Worm (Caenorhabditis elegans) whole organism, L2 larva: Measurements from ENCODE around the gene ins-39.

Experiments
- R02D3.7 ChIP-seq: fragments of 150-350 bp; optimal IDR thresholded peaks from 2 replicates; lab custom pipeline; 2014; ENCODE audit warnings: missing biosample characterization, missing genetic modification characterization
- Y55F3AM.14 ChIP-seq: fragments of 200-800 bp; sonication (Bioruptor generic); optimal IDR thresholded peaks from 2 replicates; lab custom pipeline; 2018; ENCODE audit warnings: mild to moderate bottlenecking, missing genetic modification characterization, missing compliant biosample characterization
- alr-1 ChIP-seq: fragments of 150-350 bp; optimal IDR thresholded peaks from 2 replicates; lab custom pipeline; 2014; ENCODE audit warnings: missing biosample characterization, missing genetic modification characterization
- aly-2 ChIP-seq: fragments of 150-350 bp; optimal IDR thresholded peaks from 2 replicates; lab custom pipeline; 2014; ENCODE audit warnings: missing biosample characterization, missing genetic modification characterization
- ceh-16 ChIP-seq: fragments of 150-350 bp; optimal IDR thresholded peaks from 2 replicates; lab custom pipeline; 2014; ENCODE audit warnings: missing biosample characterization, missing genetic modification characterization
- ceh-82 ChIP-seq: fragments of 150-350 bp; optimal IDR thresholded peaks from 2 replicates; lab custom pipeline; 2014; ENCODE audit warnings: missing biosample characterization, missing genetic modification characterization
- egl-27 ChIP-seq: sonication (generic microtip); optimal IDR thresholded peaks from 3 replicates; lab custom pipeline; 2017; ENCODE audit warnings: missing biosample characterization, missing genetic modification reagents, missing genetic modification characterization
- fos-1 ChIP-seq: fragments of 150-350 bp; optimal IDR thresholded peaks from 2 replicates; lab custom pipeline; 2014; ENCODE audit warnings: missing biosample characterization, missing genetic modification characterization
- lsy-2 ChIP-seq, 2 experiments: fragments of 150-350 bp in 1 of 2; sonication (generic microtip) in 1 of 2; optimal IDR thresholded peaks; 2 replicates each; lab custom pipeline; 2014 to 2017; ENCODE audit warnings: missing biosample characterization in 2 of 2, missing genetic modification characterization in 2 of 2
- nhr-25 ChIP-seq: fragments of 150-350 bp; sonication (generic microtip); optimal IDR thresholded peaks from 3 replicates; lab custom pipeline; 2014; ENCODE audit warnings: missing biosample characterization, missing genetic modification characterization
- unc-39 ChIP-seq: fragments of 150-350 bp; optimal IDR thresholded peaks from 2 replicates; lab custom pipeline; 2014; ENCODE audit warnings: missing biosample characterization, missing genetic modification characterization
- zag-1 ChIP-seq: fragments of 150-350 bp; optimal IDR thresholded peaks from 2 replicates; lab custom pipeline; 2014; ENCODE audit warnings: missing biosample characterization, missing genetic modification characterization

DNA sequence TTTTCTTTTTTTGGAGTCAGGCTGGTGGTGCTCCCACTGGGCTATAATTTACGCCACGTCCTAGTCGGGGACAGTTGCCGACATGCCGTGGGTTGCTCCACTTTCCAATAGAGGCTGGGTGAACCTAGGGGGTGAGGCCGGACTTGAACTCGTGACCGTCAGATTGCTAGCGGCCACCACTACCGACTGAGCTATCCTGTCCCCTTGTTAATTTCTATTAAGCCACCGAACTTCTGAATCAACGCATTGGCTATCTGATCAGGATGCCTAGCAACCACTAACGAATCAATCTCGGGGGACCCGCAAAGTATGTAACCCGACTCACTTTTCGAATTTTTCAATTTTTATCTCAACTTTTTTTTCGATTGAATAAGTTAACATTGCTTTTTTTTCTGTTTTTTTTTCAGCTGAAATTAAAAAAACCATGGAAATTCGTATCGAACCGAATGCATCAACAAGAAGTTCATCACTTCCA lies 42.7 kb upstream of the ins-39 start, which contains the start of gene F56C3.1:
- TF ChIP-seq unc-39 (tag; lab: Kevin White, UChicago) (no peak), R02D3.7 (tag; lab: Kevin White, UChicago) (no peak), alr-1 (tag; lab: Kevin White, UChicago) (no peak), ceh-16 (no peak), ceh-82 (tag; lab: Kevin White, UChicago) (no peak), lsy-2 (tag; optimal IDR thresholded peaks at IDR 0.05; lab: Kevin White, UChicago) (no peak), aly-2 (tag; lab: Kevin White, UChicago) (no peak), egl-27 (tag; lab: Kevin White, UChicago) (no peak), nhr-25 (tag; lab: Kevin White, UChicago) (no peak), zag-1 (tag; lab: Kevin White, UChicago) (no peak), Y55F3AM.14 (GFP tag; lab: Kevin White, UChicago) (no peak), fos-1 (tag; lab: Kevin White, UChicago) (no peak)
